Fruit fly (Drosophila melanogaster) whole organism, embryonic: Measurements from ENCODE around the gene nop5.

Experiments used
- Bgb ChIP-seq: fragments of 200-800 bp; sonication (Bioruptor generic); IDR thresholded peaks from 2 replicates; pipeline ENCODE4 v1.3.6; 2022; ENCODE audit warnings: missing biosample characterization, missing genetic modification characterization; ENCODE audit not compliant: partially characterized antibody
- C15 ChIP-seq: fragments of 200-800 bp; sonication (Bioruptor generic); IDR thresholded peaks from 3 replicates; pipeline ENCODE4 v1.3.6; 2022; ENCODE audit warnings: missing biosample characterization, missing genetic modification characterization
- CG11560 ChIP-seq: fragments of 200-800 bp; sonication (Bioruptor generic); IDR thresholded peaks from 3 replicates; pipeline ENCODE4 v1.3.6; 2022; ENCODE audit warnings: missing biosample characterization, missing genetic modification characterization
- CG11723 ChIP-seq: fragments of 200-800 bp; sonication (Bioruptor generic); optimal IDR thresholded peaks from 2 replicates; lab custom pipeline; 2017; ENCODE audit warnings: missing biosample characterization, mild to moderate bottlenecking, missing genetic modification characterization
- CG13287 ChIP-seq: fragments of 200-800 bp; sonication (Bioruptor generic); IDR thresholded peaks from 2 replicates; pipeline ENCODE4 v1.3.6; 2022; ENCODE audit warnings: missing biosample characterization, missing genetic modification characterization; ENCODE audit not compliant: partially characterized antibody
- CG14014 ChIP-seq: fragments of 200-800 bp; sonication (Bioruptor generic); IDR thresholded peaks from 2 replicates; pipeline ENCODE4 v1.3.6; 2022; ENCODE audit warnings: missing biosample characterization, missing genetic modification characterization
- CG14710 ChIP-seq: fragments of 200-800 bp; sonication (Bioruptor generic); optimal IDR thresholded peaks from 3 replicates; lab custom pipeline; 2019; ENCODE audit warnings: missing biosample characterization, mild to moderate bottlenecking, missing genetic modification characterization, moderate library complexity
- CG15269 ChIP-seq: fragments of 200-800 bp; sonication (Bioruptor generic); optimal IDR thresholded peaks from 2 replicates; lab custom pipeline; 2018; ENCODE audit warnings: missing biosample characterization, mild to moderate bottlenecking, missing genetic modification characterization, moderate library complexity
- CG15601 ChIP-seq: fragments of 200-800 bp; sonication (Bioruptor generic); optimal IDR thresholded peaks from 3 replicates; lab custom pipeline; 2019; ENCODE audit warnings: missing biosample characterization, mild to moderate bottlenecking, missing genetic modification characterization, moderate library complexity
- CG1792 ChIP-seq: fragments of 200-800 bp; sonication (Bioruptor generic); optimal IDR thresholded peaks from 2 replicates; lab custom pipeline; 2016; ENCODE audit warnings: missing biosample characterization, missing genetic modification characterization
- CG18764 ChIP-seq: fragments of 200-800 bp; sonication (Bioruptor generic); optimal IDR thresholded peaks from 3 replicates; lab custom pipeline; 2016; ENCODE audit warnings: missing biosample characterization, missing genetic modification characterization
- CG2199 ChIP-seq: fragments of 200-800 bp; sonication (Bioruptor generic); IDR thresholded peaks from 3 replicates; pipeline ENCODE4 v1.3.6; 2022; ENCODE audit warnings: missing biosample characterization, missing genetic modification characterization
- CG32767 ChIP-seq: fragments of 200-800 bp; sonication (Bioruptor generic); IDR thresholded peaks from 2 replicates; pipeline ENCODE4 v1.3.6; 2022; ENCODE audit warnings: missing biosample characterization, missing genetic modification characterization
- CG34422 ChIP-seq: fragments of 200-800 bp; sonication (Bioruptor generic); IDR thresholded peaks from 3 replicates; pipeline ENCODE4 v1.3.6; 2022; ENCODE audit warnings: missing biosample characterization, missing genetic modification characterization
- CG6654 ChIP-seq: fragments of 200-800 bp; sonication (Bioruptor generic); optimal IDR thresholded peaks from 2 replicates; lab custom pipeline; 2017; ENCODE audit warnings: missing biosample characterization, mild to moderate bottlenecking, missing genetic modification characterization
- CG6854 ChIP-seq: fragments of 200-800 bp; sonication (Bioruptor generic); optimal IDR thresholded peaks from 3 replicates; lab custom pipeline; 2017; ENCODE audit warnings: missing biosample characterization, mild to moderate bottlenecking, missing genetic modification characterization
- CG8924 ChIP-seq: fragments of 200-800 bp; optimal IDR thresholded peaks from 3 replicates; lab custom pipeline; 2019; ENCODE audit warnings: missing biosample characterization, mild to moderate bottlenecking, missing genetic modification characterization, moderate library complexity
- CG9727 ChIP-seq: fragments of 200-800 bp; sonication (Bioruptor generic); optimal IDR thresholded peaks from 3 replicates; lab custom pipeline; 2017; ENCODE audit warnings: missing biosample characterization, mild to moderate bottlenecking, missing genetic modification characterization
- Drgx ChIP-seq: fragments of 200-800 bp; sonication (Bioruptor generic); IDR thresholded peaks from 2 replicates; pipeline ENCODE4 v1.3.6; 2022; ENCODE audit warnings: missing biosample characterization, missing genetic modification characterization
- HmgD ChIP-seq: fragments of 200-800 bp; sonication (Bioruptor generic); optimal IDR thresholded peaks from 3 replicates; lab custom pipeline; 2016; ENCODE audit warnings: missing biosample characterization, missing genetic modification characterization
- HmgZ ChIP-seq: fragments of 200-800 bp; sonication (Bioruptor generic); optimal IDR thresholded peaks from 2 replicates; lab custom pipeline; 2018; ENCODE audit warnings: missing biosample characterization, mild to moderate bottlenecking, missing genetic modification characterization
- Hr3 ChIP-seq: fragments of 200-800 bp; sonication (Bioruptor generic); optimal IDR thresholded peaks from 3 replicates; lab custom pipeline; 2016; ENCODE audit warnings: missing biosample characterization, missing genetic modification characterization
- MESR4 ChIP-seq: fragments of 200-800 bp; sonication (Bioruptor generic); optimal IDR thresholded peaks from 2 replicates; lab custom pipeline; 2018; ENCODE audit warnings: missing biosample characterization, mild to moderate bottlenecking, missing genetic modification characterization, moderate library complexity
- Spps ChIP-seq: fragments of 200-800 bp; sonication (Bioruptor generic); optimal IDR thresholded peaks from 2 replicates; lab custom pipeline; 2018; ENCODE audit warnings: missing biosample characterization, mild to moderate bottlenecking, missing genetic modification characterization
- Sry-β ChIP-seq: fragments of 200-800 bp; sonication (Bioruptor generic); optimal IDR thresholded peaks from 2 replicates; lab custom pipeline; 2018; ENCODE audit warnings: missing biosample characterization, mild to moderate bottlenecking, missing genetic modification characterization, moderate library complexity
- ap ChIP-seq: fragments of 200-800 bp; sonication (Bioruptor generic); IDR thresholded peaks from 2 replicates; pipeline ENCODE4 v1.3.6; 2022; ENCODE audit warnings: missing biosample characterization, missing genetic modification characterization
- bcd ChIP-seq: fragments of 200-800 bp; sonication (Bioruptor generic); optimal IDR thresholded peaks from 2 replicates; lab custom pipeline; 2017; ENCODE audit warnings: missing biosample characterization, mild to moderate bottlenecking, missing genetic modification characterization
- bigmax ChIP-seq: fragments of 200-800 bp; sonication (Bioruptor generic); optimal IDR thresholded peaks from 2 replicates; lab custom pipeline; 2018; ENCODE audit warnings: missing biosample characterization, mild to moderate bottlenecking, missing genetic modification characterization
- br ChIP-seq: fragments of >200 bp; optimal IDR thresholded peaks from 2 replicates; lab custom pipeline; 2017
- cad ChIP-seq: fragments of >200 bp; optimal IDR thresholded peaks from 2 replicates; lab custom pipeline; 2017; ENCODE audit warnings: missing biosample characterization, missing genetic modification characterization
- cas ChIP-seq: fragments of 200-800 bp; sonication (Bioruptor generic); IDR thresholded peaks from 2 replicates; pipeline ENCODE4 v1.3.6; 2022; ENCODE audit warnings: missing biosample characterization, missing genetic modification characterization
- cg ChIP-seq: fragments of 200-800 bp; sonication (Bioruptor generic); optimal IDR thresholded peaks from 3 replicates; lab custom pipeline; 2019; ENCODE audit warnings: missing biosample characterization, mild to moderate bottlenecking, missing genetic modification characterization, moderate library complexity
- chinmo ChIP-seq: fragments of 200-800 bp; sonication (Bioruptor generic); IDR thresholded peaks from 4 replicates; pipeline ENCODE4 v1.3.6; 2022; ENCODE audit warnings: missing biosample characterization, missing genetic modification characterization; ENCODE audit not compliant: partially characterized antibody
- corto ChIP-seq: fragments of 200-800 bp; sonication (Bioruptor generic); optimal IDR thresholded peaks from 2 replicates; lab custom pipeline; 2016; ENCODE audit warnings: missing biosample characterization, mild to moderate bottlenecking, missing genetic modification characterization, moderate library complexity
- croc ChIP-seq: fragments of 200-800 bp; sonication (Bioruptor generic); conservative IDR thresholded peaks from 3 replicates; pipeline ENCODE4 v1.3.6; 2022; ENCODE audit warnings: missing biosample characterization, missing genetic modification characterization
- eve ChIP-seq, 2 experiments: fragments of >200 bp; optimal IDR thresholded peaks; 2 replicates each; lab custom pipeline; 2017; ENCODE audit warnings: missing biosample characterization in 2 of 2, missing genetic modification characterization in 2 of 2
- ewg ChIP-seq: fragments of 200-800 bp; sonication (Bioruptor generic); optimal IDR thresholded peaks from 3 replicates; lab custom pipeline; 2017; ENCODE audit warnings: mild to moderate bottlenecking, missing biosample characterization, missing genetic modification reagents, missing genetic modification characterization
- fu2 ChIP-seq: fragments of 200-800 bp; sonication (Bioruptor generic); optimal IDR thresholded peaks from 2 replicates; lab custom pipeline; 2016; ENCODE audit warnings: missing biosample characterization, missing genetic modification characterization
- lbe ChIP-seq: fragments of 200-800 bp; sonication (Bioruptor generic); optimal IDR thresholded peaks from 2 replicates; lab custom pipeline; 2016; ENCODE audit warnings: missing biosample characterization, mild to moderate bottlenecking, missing genetic modification characterization
- lilli ChIP-seq: fragments of 200-800 bp; sonication (Bioruptor generic); optimal IDR thresholded peaks from 3 replicates; lab custom pipeline; 2016; ENCODE audit warnings: missing biosample characterization, missing genetic modification characterization
- nerfin-1 ChIP-seq: fragments of 200-800 bp; sonication (Bioruptor generic); optimal IDR thresholded peaks from 3 replicates; lab custom pipeline; 2019; ENCODE audit warnings: missing biosample characterization, mild to moderate bottlenecking, missing genetic modification characterization, moderate library complexity
- nom ChIP-seq: fragments of 200-800 bp; sonication (Bioruptor generic); optimal IDR thresholded peaks from 2 replicates; lab custom pipeline; 2017; ENCODE audit warnings: missing biosample characterization, missing genetic modification characterization, mild to moderate bottlenecking, moderate library complexity, missing genetic modification reagents
- pum ChIP-seq: fragments of 200-800 bp; sonication (Bioruptor generic); optimal IDR thresholded peaks from 2 replicates; lab custom pipeline; 2016; ENCODE audit warnings: missing biosample characterization, missing genetic modification characterization
- pzg ChIP-seq: fragments of 200-800 bp; sonication (Bioruptor generic); optimal IDR thresholded peaks from 3 replicates; lab custom pipeline; 2018; ENCODE audit warnings: missing biosample characterization, mild to moderate bottlenecking, missing genetic modification characterization, moderate library complexity
- repo ChIP-seq: fragments of 200-800 bp; sonication (Bioruptor generic); optimal IDR thresholded peaks from 2 replicates; lab custom pipeline; 2016; ENCODE audit warnings: missing biosample characterization, missing genetic modification characterization
- sens ChIP-seq: fragments of 200-800 bp; sonication (Bioruptor generic); peaks from one replicate; lab custom pipeline; 2016; ENCODE audit warnings: missing biosample characterization, missing genetic modification characterization
- so ChIP-seq: fragments of 200-800 bp; sonication (Bioruptor generic); IDR thresholded peaks from 3 replicates; pipeline ENCODE4 v1.3.6; 2022; ENCODE audit warnings: missing biosample characterization, missing genetic modification characterization
- sob ChIP-seq: fragments of 200-800 bp; sonication (Bioruptor generic); IDR thresholded peaks from 2 replicates; pipeline ENCODE4 v1.3.6; 2022; ENCODE audit warnings: missing biosample characterization, missing genetic modification characterization
- ttk ChIP-seq: fragments of 200-800 bp; sonication (Bioruptor generic); IDR thresholded peaks from 2 replicates; pipeline ENCODE4 v2.1.2; 2022; ENCODE audit warnings: missing biosample characterization, missing genetic modification characterization

Gene nop5

dm6 chr2L:6967422-6968012, 49.0 kb upstream of the nop5 start, which contains the start of gene Sumo (continued):
- no peak for TF ChIP-seq br (lab: Kevin White, UChicago)

dm6 chr2L:6966309-6966708, 47.8 kb upstream of the nop5 start:
- TF ChIP-seq repo (GFP tag; lab: Kevin White, UChicago): no peak
- no peak for TF ChIP-seq Spps (tag; lab: Kevin White, UChicago)
- TF ChIP-seq nom: peak; percentile 55
- no peak for TF ChIP-seq CG11723 (GFP tag; lab: Kevin White, UChicago)
- TF ChIP-seq CG32767 (GFP tag; lab: Robert Waterston, UW): peak; percentile 95
- TF ChIP-seq cad (GFP tag; lab: Kevin White, UChicago): no peak
- TF ChIP-seq CG6854 (GFP tag; lab: Kevin White, UChicago): no peak
- no peak for TF ChIP-seq CG15601
- no peak for TF ChIP-seq ap (GFP tag; lab: Robert Waterston, UW)
- TF ChIP-seq CG34422: peak; percentile 56; the same call in 2 of the 3 replicates
- TF ChIP-seq bigmax (GFP tag; lab: Kevin White, UChicago): peak; percentile 97
- TF ChIP-seq Drgx (GFP tag; lab: Robert Waterston, UW): no peak
- TF ChIP-seq Hr3 (GFP tag; lab: Kevin White, UChicago): no peak
- TF ChIP-seq CG18764 (GFP tag; lab: Kevin White, UChicago): no peak
- no peak for TF ChIP-seq pum (GFP tag; lab: Kevin White, UChicago)
- no peak for TF ChIP-seq CG14710
- TF ChIP-seq CG8924 (tag; lab: Kevin White, UChicago): peak; percentile 20
- peak; percentile 10 for TF ChIP-seq pzg (GFP tag; lab: Kevin White, UChicago)
- TF ChIP-seq CG14014 (GFP tag; lab: Robert Waterston, UW): no peak
- TF ChIP-seq lbe (GFP tag; lab: Kevin White, UChicago): no peak
- no peak for TF ChIP-seq Sry-β (GFP tag; lab: Kevin White, UChicago)
- no peak for TF ChIP-seq HmgZ (tag; lab: Kevin White, UChicago)
- TF ChIP-seq CG13287 (GFP tag; lab: Robert Waterston, UW): no peak
- no peak for TF ChIP-seq CG6654 (GFP tag; lab: Kevin White, UChicago)
- TF ChIP-seq eve (GFP tag; optimal IDR thresholded peaks at IDR 0.05; lab: Kevin White, UChicago): no peak
- TF ChIP-seq CG11560: no peak
- TF ChIP-seq chinmo (GFP tag; lab: Robert Waterston, UW): no peak
- peak; percentile 43 for TF ChIP-seq MESR4 (GFP tag; lab: Kevin White, UChicago)
- no peak for TF ChIP-seq bcd
- TF ChIP-seq lilli (GFP tag; lab: Kevin White, UChicago): no peak
- TF ChIP-seq CG15269: no peak
- no peak for TF ChIP-seq corto (GFP tag; lab: Kevin White, UChicago)
- peak; percentile 7 for TF ChIP-seq nerfin-1 (tag; lab: Kevin White, UChicago)
- TF ChIP-seq cg (GFP tag; lab: Kevin White, UChicago): peak; percentile 84
- no peak for TF ChIP-seq ttk (GFP tag; lab: Robert Waterston, UW)
- no peak for TF ChIP-seq CG1792
- no peak for TF ChIP-seq croc
- TF ChIP-seq ewg (GFP tag; lab: Kevin White, UChicago): peak; percentile 85
- TF ChIP-seq Bgb (GFP tag; lab: Robert Waterston, UW): no peak
- peak; percentile 48 for TF ChIP-seq sens (GFP tag; lab: Kevin White, UChicago)
- 0 out of 3 replicates have a peak, but pooled peaks have one; percentile 54 for TF ChIP-seq CG2199 (GFP tag; lab: Robert Waterston, UW)
- 0 out of 3 replicates have a peak, but pooled peaks have one; percentile 23 for TF ChIP-seq C15 (GFP tag; lab: Robert Waterston, UW)
- no peak for TF ChIP-seq CG9727 (GFP tag; lab: Kevin White, UChicago)
- no peak for TF ChIP-seq fu2 (GFP tag; lab: Kevin White, UChicago)
- peak; percentile 2 for TF ChIP-seq HmgD (GFP tag; lab: Kevin White, UChicago)
- no peak for TF ChIP-seq so (GFP tag; lab: Robert Waterston, UW)
- TF ChIP-seq cas (GFP tag; lab: Robert Waterston, UW): no peak
- TF ChIP-seq sob (GFP tag; lab: Robert Waterston, UW): no peak
